Worm (Caenorhabditis elegans) whole organism, L1 larva: Measurements from ENCODE around the gene T27A10.5.

Source experiments
- ama-1 ChIP-seq: fragments of 150-350 bp; optimal IDR thresholded peaks from 2 replicates; lab custom pipeline; 2014
- ceh-90 ChIP-seq: sonication (generic microtip); optimal IDR thresholded peaks from 2 replicates; lab custom pipeline; 2016; ENCODE audit warnings: missing genetic modification characterization, missing compliant biosample characterization
- fkh-8 ChIP-seq: sonication (generic microtip); optimal IDR thresholded peaks from 2 replicates; lab custom pipeline; 2016; ENCODE audit warnings: mild to moderate bottlenecking, missing genetic modification characterization, missing compliant biosample characterization
- hlh-4 ChIP-seq: sonication (generic microtip); optimal IDR thresholded peaks from 2 replicates; lab custom pipeline; 2016; ENCODE audit warnings: mild to moderate bottlenecking, missing genetic modification characterization, missing compliant biosample characterization
- isw-1 ChIP-seq: fragments of 200-800 bp; sonication (Bioruptor generic); IDR thresholded peaks from 2 replicates; pipeline ENCODE4 v1.3.6; 2022; ENCODE audit warnings: missing genetic modification characterization, missing compliant biosample characterization
- lin-35 ChIP-seq, 2 experiments: fragments of 150-350 bp; optimal IDR thresholded peaks; 2 replicates each; lab custom pipeline; 2014; ENCODE audit warnings: missing biosample characterization in 2 of 2, missing genetic modification characterization in 2 of 2, missing genetic modification reagents in 2 of 2
- lsy-2 ChIP-seq, 2 experiments: fragments of 150-350 bp; optimal IDR thresholded peaks; 2 replicates each; lab custom pipeline; 2014; ENCODE audit warnings: missing biosample characterization in 2 of 2, missing genetic modification characterization in 2 of 2
- mep-1 ChIP-seq: fragments of 150-350 bp; optimal IDR thresholded peaks from 2 replicates; lab custom pipeline; 2014; ENCODE audit warnings: missing biosample characterization, missing genetic modification characterization
- nhr-237 ChIP-seq: fragments of 150-350 bp; optimal IDR thresholded peaks from 2 replicates; lab custom pipeline; 2014; ENCODE audit warnings: missing biosample characterization, missing genetic modification characterization
- nhr-77 ChIP-seq: fragments of 150-350 bp; optimal IDR thresholded peaks from 2 replicates; lab custom pipeline; 2014; ENCODE audit warnings: missing biosample characterization, missing genetic modification characterization
- pax-3 ChIP-seq: fragments of 200-800 bp; sonication (Bioruptor generic); optimal IDR thresholded peaks from 2 replicates; lab custom pipeline; 2018; ENCODE audit warnings: mild to moderate bottlenecking, missing genetic modification characterization, moderate library complexity, missing compliant biosample characterization
- skn-1 ChIP-seq: fragments of 150-350 bp; optimal IDR thresholded peaks from 2 replicates; lab custom pipeline; 2014; ENCODE audit warnings: missing biosample characterization, missing genetic modification characterization
- snpc-4 ChIP-seq: fragments of 150-350 bp; optimal IDR thresholded peaks from 2 replicates; lab custom pipeline; 2014; ENCODE audit warnings: missing biosample characterization, missing genetic modification characterization
- vab-15 ChIP-seq: sonication (generic microtip); optimal IDR thresholded peaks from 2 replicates; lab custom pipeline; 2017; ENCODE audit warnings: missing genotype, mild to moderate bottlenecking, missing genetic modification characterization, missing compliant biosample characterization

ce11 chrX:3623162-3623561, 49.8 kb upstream of the T27A10.5 start, which contains the start of gene C18B2.2:
- TF ChIP-seq fkh-8 (tag; lab: Kevin White, UChicago) (no peak), snpc-4 (tag; lab: Kevin White, UChicago) (no peak), hlh-4 (tag; lab: Kevin White, UChicago) (no peak), vab-15 (tag; lab: Kevin White, UChicago) (no peak), ama-1 (lab: Kevin White, UChicago) (no peak), skn-1 (tag; lab: Kevin White, UChicago) (no peak), mep-1 (tag; lab: Kevin White, UChicago) (no peak), lin-35 (GFP tag; optimal IDR thresholded peaks at IDR 0.05; lab: Kevin White, UChicago) (no peak), isw-1 (no peak), nhr-237 (tag; lab: Kevin White, UChicago) (no peak), pax-3 (tag; lab: Kevin White, UChicago) (no peak), lsy-2 (tag; optimal IDR thresholded peaks at IDR 0.05; lab: Kevin White, UChicago) (no peak), nhr-77 (tag; lab: Kevin White, UChicago) (no peak), ceh-90 (tag; lab: Kevin White, UChicago) (no peak)
